Fruit fly (Drosophila melanogaster): ENCODE results near the gene wda.

Gene wda

DNA sequence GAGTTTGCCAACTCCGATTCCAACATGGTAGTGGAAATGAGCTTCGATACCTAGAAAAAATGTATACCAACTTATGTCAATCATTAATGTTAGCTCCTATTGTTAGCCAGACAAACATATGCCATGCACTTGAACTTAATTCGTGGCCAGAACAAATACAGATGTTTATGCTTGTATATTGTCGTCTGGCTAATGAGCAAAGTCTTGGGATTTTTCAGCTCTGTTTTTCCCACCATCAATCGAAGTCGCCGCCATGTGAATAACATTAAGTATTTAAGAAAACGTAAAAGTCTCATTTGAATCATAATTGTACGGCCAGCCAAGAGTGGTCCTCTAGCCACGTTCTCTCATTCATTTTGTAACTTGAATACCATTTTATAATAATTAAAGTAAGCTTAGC lies 25.8 kb upstream of the wda start, which contains the start of gene CG6763:
CG6763 (plus strand) TSS at position 301 of the 400 bp plus-strand sequence.
- no peak for TF ChIP-seq tai (GFP tag; optimal IDR thresholded peaks at IDR 0.05)

DNA sequence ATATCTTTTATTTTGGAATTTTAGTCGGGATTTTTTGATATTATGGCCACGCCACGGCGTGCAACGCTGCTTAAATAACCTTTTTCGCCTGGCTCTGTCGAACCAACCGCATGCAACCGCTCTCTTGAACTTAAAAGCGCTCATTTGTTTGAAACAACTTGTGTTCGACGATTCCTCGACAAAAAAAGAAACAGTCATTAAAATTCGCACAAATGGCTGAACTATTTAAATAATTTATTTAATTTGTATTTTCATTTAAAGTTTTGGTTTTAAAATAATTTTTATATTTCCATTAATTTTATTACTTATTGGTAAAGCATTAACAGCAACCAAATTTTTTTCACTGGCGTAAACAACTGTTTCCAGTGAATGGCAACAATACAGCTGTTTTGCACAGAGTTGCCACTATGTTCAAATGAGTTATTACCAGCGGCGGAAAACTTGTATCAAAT lies 22.9 kb upstream of the wda start, which contains the start of the genes orb and Cdc16:
orb (minus strand) TSS at position 51 of the 452 bp plus-strand sequence.
Cdc16 (plus strand) TSS at position 396 of the 452 bp plus-strand sequence.
- TF ChIP-seq h (GFP tag; optimal IDR thresholded peaks at IDR 0.05), result peak; percentile 88
- peak; percentile 87 for TF ChIP-seq Sp1 (GFP tag; optimal IDR thresholded peaks at IDR 0.05)
- TF ChIP-seq woc (GFP tag; optimal IDR thresholded peaks at IDR 0.05), result no peak
- no peak for TF ChIP-seq Myc (optimal IDR thresholded peaks at IDR 0.05)
- no peak for TF ChIP-seq lola (GFP tag; optimal IDR thresholded peaks at IDR 0.05)
- TF ChIP-seq CG32264 (GFP tag; optimal IDR thresholded peaks at IDR 0.05), result peak; percentile 1
- TF ChIP-seq sv (GFP tag; optimal IDR thresholded peaks at IDR 0.05), result peak; percentile 83
- TF ChIP-seq Dfd (GFP tag; optimal IDR thresholded peaks at IDR 0.05), result no peak
- TF ChIP-seq br (GFP tag; optimal IDR thresholded peaks at IDR 0.05), result no peak
- peak; percentile 95 for TF ChIP-seq Hr83 (GFP tag; optimal IDR thresholded peaks at IDR 0.05; ENCODE audit: poor library complexity, severe bottlenecking)
- TF ChIP-seq Abd-B (GFP tag; optimal IDR thresholded peaks at IDR 0.05), result no peak
- peak; percentile 76 for TF ChIP-seq Jra (GFP tag; optimal IDR thresholded peaks at IDR 0.05)
- peak; percentile 85 for TF ChIP-seq fru (GFP tag; optimal IDR thresholded peaks at IDR 0.05)
- TF ChIP-seq foxo (GFP tag; optimal IDR thresholded peaks at IDR 0.05), result peak in 1 of 2 experiments; percentile 93
- TF ChIP-seq Hr78 (GFP tag; optimal IDR thresholded peaks at IDR 0.05), result no peak
- peak; percentile 47 for TF ChIP-seq jim (GFP tag; optimal IDR thresholded peaks at IDR 0.05)
- TF ChIP-seq Rel (GFP tag; optimal IDR thresholded peaks at IDR 0.05), result peak; percentile 71
- TF ChIP-seq Rel (tag; optimal IDR thresholded peaks at IDR 0.05), result no peak
- no peak for TF ChIP-seq brk (GFP tag; optimal IDR thresholded peaks at IDR 0.05)
- TF ChIP-seq N (GFP tag; optimal IDR thresholded peaks at IDR 0.05), result no peak
- TF ChIP-seq OdsH (GFP tag; optimal IDR thresholded peaks at IDR 0.05), result peak; percentile 83
- TF ChIP-seq dmrt93B (GFP tag; optimal IDR thresholded peaks at IDR 0.05), result peak; percentile 70
- TF ChIP-seq sage (GFP tag; optimal IDR thresholded peaks at IDR 0.05), result no peak
- peak; percentile 79 for TF ChIP-seq ey (GFP tag; optimal IDR thresholded peaks at IDR 0.05)
- TF ChIP-seq CrebA (GFP tag; optimal IDR thresholded peaks at IDR 0.05; ENCODE audit: borderline replicate concordance), result no peak
- TF ChIP-seq dl (GFP tag; optimal IDR thresholded peaks at IDR 0.05; ENCODE audit: insufficient read depth in 1 of 2, partially characterized antibody in 2 of 2), result no peak
- TF ChIP-seq usp (GFP tag; optimal IDR thresholded peaks at IDR 0.05), result no peak
- no peak for TF ChIP-seq Vsx2 (GFP tag; optimal IDR thresholded peaks at IDR 0.05; ENCODE audit: partially characterized antibody)
- peak; percentile 82 for TF ChIP-seq psq (GFP tag; optimal IDR thresholded peaks at IDR 0.05)
- TF ChIP-seq GATAd (GFP tag; optimal IDR thresholded peaks at IDR 0.05), result peak; percentile 37
- peak; percentile 64 for TF ChIP-seq dsf (GFP tag; optimal IDR thresholded peaks at IDR 0.05; ENCODE audit: borderline replicate concordance)
- TF ChIP-seq CG9705 (GFP tag; optimal IDR thresholded peaks at IDR 0.05), result peak; percentile 80
- peak; percentile 91 for TF ChIP-seq HLH106 (tag; optimal IDR thresholded peaks at IDR 0.05)
- no peak for TF ChIP-seq tai (GFP tag; optimal IDR thresholded peaks at IDR 0.05)
- TF ChIP-seq Dif (GFP tag; optimal IDR thresholded peaks at IDR 0.05; ENCODE audit: partially characterized antibody), result no peak
- TF ChIP-seq Mio (GFP tag; optimal IDR thresholded peaks at IDR 0.05), result no peak
- TF ChIP-seq rgr (GFP tag; optimal IDR thresholded peaks at IDR 0.05), result peak; percentile 92
- TF ChIP-seq pan (optimal IDR thresholded peaks at IDR 0.05), result no peak
- TF ChIP-seq Hnf4 (GFP tag; optimal IDR thresholded peaks at IDR 0.05), result no peak

DNA sequence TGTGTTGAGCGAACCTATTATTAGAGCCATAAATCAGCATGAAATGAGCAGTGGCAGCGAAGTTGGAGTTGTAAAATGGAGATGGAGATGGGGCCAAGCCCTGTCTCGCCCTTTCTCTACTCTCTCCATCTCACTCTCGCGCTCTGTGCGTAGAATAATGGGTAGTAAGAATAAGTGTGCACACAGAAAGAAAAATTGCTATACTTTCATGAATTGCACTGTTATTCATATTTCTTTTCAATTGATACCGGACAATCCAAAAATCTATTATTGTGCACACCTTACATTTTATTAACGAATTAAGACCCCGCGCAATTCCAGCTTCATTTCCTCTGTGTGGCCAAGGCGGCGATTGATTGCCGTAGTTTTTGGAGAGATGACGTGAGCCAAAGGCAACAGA lies 21.9 kb upstream of the wda start:
- TF ChIP-seq Hr78 (GFP tag; optimal IDR thresholded peaks at IDR 0.05), result no peak
- TF ChIP-seq HLH106 (tag; optimal IDR thresholded peaks at IDR 0.05), result no peak
